Fruit fly (Drosophila melanogaster) whole organism, embryonic: Measurements from ENCODE around the gene Tctp.

ENCODE experiments used
- Adf1 ChIP-seq: fragments of 200-800 bp; sonication (Bioruptor generic); IDR thresholded peaks from 2 replicates; pipeline ENCODE4 v1.3.6; 2022; ENCODE audit warnings: missing biosample characterization, missing genetic modification characterization
- BEAF-32 ChIP-seq: fragments of 200-800 bp; sonication (Bioruptor generic); optimal IDR thresholded peaks from 3 replicates; lab custom pipeline; 2017; ENCODE audit warnings: missing biosample characterization, missing genetic modification characterization, mild to moderate bottlenecking, moderate library complexity, missing genetic modification reagents
- CG10321 ChIP-seq: fragments of 200-800 bp; sonication (Bioruptor generic); IDR thresholded peaks from 2 replicates; pipeline ENCODE4 v1.3.6; 2022; ENCODE audit warnings: missing biosample characterization, missing genetic modification characterization
- CG11085 ChIP-seq: fragments of 200-800 bp; sonication (Bioruptor generic); IDR thresholded peaks from 2 replicates; pipeline ENCODE4 v1.3.6; 2022; ENCODE audit warnings: missing biosample characterization, missing genetic modification characterization
- CG17802 ChIP-seq: fragments of 200-800 bp; sonication (Bioruptor generic); optimal IDR thresholded peaks from 2 replicates; lab custom pipeline; 2018; ENCODE audit warnings: missing biosample characterization, mild to moderate bottlenecking, missing genetic modification characterization, moderate library complexity
- CG18599 ChIP-seq: fragments of 200-800 bp; sonication (Bioruptor generic); optimal IDR thresholded peaks from 3 replicates; lab custom pipeline; 2017; ENCODE audit warnings: missing biosample characterization, missing genetic modification characterization, mild to moderate bottlenecking, moderate library complexity, missing genetic modification reagents
- CG5953 ChIP-seq: fragments of 200-800 bp; sonication (Bioruptor generic); IDR thresholded peaks from 2 replicates; pipeline ENCODE4 v1.3.6; 2022; ENCODE audit warnings: missing biosample characterization, missing genetic modification characterization
- CG7839 ChIP-seq: fragments of 200-800 bp; sonication (Bioruptor generic); optimal IDR thresholded peaks from 3 replicates; lab custom pipeline; 2018; ENCODE audit warnings: missing biosample characterization, mild to moderate bottlenecking, missing genetic modification characterization, moderate library complexity
- CG8089 ChIP-seq: fragments of 200-800 bp; sonication (Bioruptor generic); optimal IDR thresholded peaks from 3 replicates; lab custom pipeline; 2016; ENCODE audit warnings: missing biosample characterization, missing genetic modification characterization
- CkIIα-i1 ChIP-seq: fragments of 200-800 bp; sonication (Bioruptor generic); IDR thresholded peaks from 2 replicates; pipeline ENCODE4 v1.3.6; 2022; ENCODE audit warnings: missing biosample characterization, missing genetic modification characterization
- D19A ChIP-seq: fragments of 200-800 bp; optimal IDR thresholded peaks from 3 replicates; lab custom pipeline; 2019; ENCODE audit warnings: missing biosample characterization, mild to moderate bottlenecking, missing genetic modification characterization, moderate library complexity
- Deaf1 ChIP-seq: fragments of 200-800 bp; optimal IDR thresholded peaks from 3 replicates; lab custom pipeline; 2019; ENCODE audit warnings: missing biosample characterization, mild to moderate bottlenecking, missing genetic modification characterization, moderate library complexity
- Ets65A ChIP-seq: fragments of 200-800 bp; sonication (Bioruptor generic); peaks from one replicate; lab custom pipeline; 2016; ENCODE audit warnings: missing biosample characterization, missing genetic modification characterization
- HLHmδ ChIP-seq: fragments of 200-800 bp; sonication (Bioruptor generic); optimal IDR thresholded peaks from 2 replicates; lab custom pipeline; 2018; ENCODE audit warnings: missing biosample characterization, mild to moderate bottlenecking, missing genetic modification characterization, moderate library complexity
- Lhr ChIP-seq: fragments of 200-800 bp; sonication (Bioruptor generic); optimal IDR thresholded peaks from 3 replicates; lab custom pipeline; 2017; ENCODE audit warnings: mild to moderate bottlenecking, missing biosample characterization, missing genetic modification reagents, missing genetic modification characterization
- Lim3 ChIP-seq: fragments of 200-800 bp; sonication (Bioruptor generic); IDR thresholded peaks from 2 replicates; pipeline ENCODE4 v1.3.6; 2022; ENCODE audit warnings: missing biosample characterization, missing genetic modification characterization
- Mes4 ChIP-seq: fragments of 200-800 bp; sonication (Bioruptor generic); optimal IDR thresholded peaks from 2 replicates; lab custom pipeline; 2016; ENCODE audit warnings: missing biosample characterization, missing genetic modification characterization
- Nf-YB ChIP-seq: fragments of 200-800 bp; sonication (Bioruptor generic); optimal IDR thresholded peaks from 3 replicates; lab custom pipeline; 2019; ENCODE audit warnings: missing biosample characterization, mild to moderate bottlenecking, missing genetic modification characterization, moderate library complexity
- Nf-YC ChIP-seq: fragments of 200-800 bp; optimal IDR thresholded peaks from 3 replicates; lab custom pipeline; 2019; ENCODE audit warnings: missing biosample characterization, mild to moderate bottlenecking, missing genetic modification characterization, moderate library complexity
- Rfx ChIP-seq: fragments of 200-800 bp; sonication (Bioruptor generic); IDR thresholded peaks from 2 replicates; pipeline ENCODE4 v1.3.6; 2022; ENCODE audit warnings: missing biosample characterization, missing genetic modification characterization
- Trl ChIP-seq, 3 experiments: fragments of >200 bp in 2 of 3; fragments of 200-800 bp in 1 of 3; sonication (Bioruptor generic) in 1 of 3; optimal IDR thresholded peaks; 2 replicates in 1 of 3; 3 replicates in 2 of 3; lab custom pipeline; 2016 to 2017; ENCODE audit warnings: missing biosample characterization in 1 of 3, missing genetic modification characterization in 1 of 3
- YL-1 ChIP-seq: fragments of 200-800 bp; sonication (Bioruptor generic); optimal IDR thresholded peaks from 3 replicates; lab custom pipeline; 2017; ENCODE audit warnings: missing biosample characterization, mild to moderate bottlenecking, missing genetic modification characterization
- bcd ChIP-seq: fragments of 200-800 bp; sonication (Bioruptor generic); optimal IDR thresholded peaks from 2 replicates; lab custom pipeline; 2017; ENCODE audit warnings: missing biosample characterization, mild to moderate bottlenecking, missing genetic modification characterization
- cg ChIP-seq: fragments of 200-800 bp; sonication (Bioruptor generic); optimal IDR thresholded peaks from 3 replicates; lab custom pipeline; 2019; ENCODE audit warnings: missing biosample characterization, mild to moderate bottlenecking, missing genetic modification characterization, moderate library complexity
- ci ChIP-seq: fragments of 200-800 bp; sonication (Bioruptor generic); IDR thresholded peaks from 3 replicates; pipeline ENCODE4 v1.3.6; 2022; ENCODE audit warnings: missing biosample characterization, missing genetic modification characterization
- croc ChIP-seq: fragments of 200-800 bp; sonication (Bioruptor generic); conservative IDR thresholded peaks from 3 replicates; pipeline ENCODE4 v1.3.6; 2022; ENCODE audit warnings: missing biosample characterization, missing genetic modification characterization
- ewg ChIP-seq: fragments of 200-800 bp; sonication (Bioruptor generic); optimal IDR thresholded peaks from 3 replicates; lab custom pipeline; 2017; ENCODE audit warnings: mild to moderate bottlenecking, missing biosample characterization, missing genetic modification reagents, missing genetic modification characterization
- exex ChIP-seq: fragments of 200-800 bp; sonication (Bioruptor generic); optimal IDR thresholded peaks from 4 replicates; lab custom pipeline; 2018; ENCODE audit warnings: missing biosample characterization, mild to moderate bottlenecking, missing genetic modification characterization, moderate library complexity
- pan ChIP-seq, 4 experiments: fragments of >200 bp in 3 of 4; fragments of 200-800 bp in 1 of 4; sonication (Bioruptor generic) in 1 of 4; optimal IDR thresholded peaks in 3 of 4; IDR thresholded peaks in 1 of 4; 2 replicates each; pipeline versions ENCODE4 v1.3.6 to Lab custom; 2017 to 2022; ENCODE audit warnings: missing biosample characterization in 2 of 4, missing genetic modification characterization in 2 of 4, mixed read lengths in 1 of 4
- sob ChIP-seq: fragments of 200-800 bp; sonication (Bioruptor generic); IDR thresholded peaks from 2 replicates; pipeline ENCODE4 v1.3.6; 2022; ENCODE audit warnings: missing biosample characterization, missing genetic modification characterization
- ssp ChIP-seq: fragments of 200-800 bp; sonication (Bioruptor generic); IDR thresholded peaks from 2 replicates; pipeline ENCODE4 v1.3.6; 2022; ENCODE audit warnings: missing biosample characterization, missing genetic modification characterization
- twi ChIP-seq: fragments of 200-800 bp; optimal IDR thresholded peaks from 2 replicates; lab custom pipeline; 2019; ENCODE audit warnings: missing biosample characterization, mild to moderate bottlenecking, missing genetic modification characterization, moderate library complexity
- yki ChIP-seq: fragments of >200 bp; optimal IDR thresholded peaks from 3 replicates; lab custom pipeline; 2018
- z ChIP-seq: fragments of 200-800 bp; sonication (Bioruptor generic); IDR thresholded peaks from 3 replicates; pipeline ENCODE4 v1.3.6; 2022; ENCODE audit warnings: missing biosample characterization, missing genetic modification characterization
- zen ChIP-seq: fragments of 200-800 bp; sonication (Bioruptor generic); optimal IDR thresholded peaks from 3 replicates; lab custom pipeline; 2018; ENCODE audit warnings: missing biosample characterization, mild to moderate bottlenecking, missing genetic modification characterization, moderate library complexity

Tctp gene

dm6 chr3R:11246865-11247264, 36.8 kb downstream of the Tctp start:
- TF ChIP-seq pan (optimal IDR thresholded peaks at IDR 0.05; lab: Kevin White, UChicago), result no peak
- TF ChIP-seq pan (GFP tag; optimal IDR thresholded peaks at IDR 0.05 in 1 of 2, IDR thresholded peaks at IDR 0.05 in 1 of 2), result no peak
- TF ChIP-seq Mes4, result no peak
- no peak for TF ChIP-seq ewg (GFP tag; lab: Kevin White, UChicago)
- no peak for TF ChIP-seq HLHmδ (GFP tag; lab: Kevin White, UChicago)
- peak; percentile 95 for TF ChIP-seq exex (tag; lab: Kevin White, UChicago)

dm6 chr3R:11253768-11254167, 43.7 kb downstream of the Tctp start:
- TF ChIP-seq Ets65A (GFP tag; lab: Kevin White, UChicago) (peak; percentile 10), bcd (GFP tag; lab: Kevin White, UChicago) (no peak), Nf-YB (GFP tag; lab: Kevin White, UChicago) (peak; percentile 33), CG8089 (GFP tag; lab: Kevin White, UChicago) (no peak), Nf-YC (tag; lab: Kevin White, UChicago) (peak; percentile 66), D19A (tag; lab: Kevin White, UChicago) (no peak), cg (GFP tag; lab: Kevin White, UChicago) (peak; percentile 68)
- TF ChIP-seq, all 482 proteins: peak for 4

DNA sequence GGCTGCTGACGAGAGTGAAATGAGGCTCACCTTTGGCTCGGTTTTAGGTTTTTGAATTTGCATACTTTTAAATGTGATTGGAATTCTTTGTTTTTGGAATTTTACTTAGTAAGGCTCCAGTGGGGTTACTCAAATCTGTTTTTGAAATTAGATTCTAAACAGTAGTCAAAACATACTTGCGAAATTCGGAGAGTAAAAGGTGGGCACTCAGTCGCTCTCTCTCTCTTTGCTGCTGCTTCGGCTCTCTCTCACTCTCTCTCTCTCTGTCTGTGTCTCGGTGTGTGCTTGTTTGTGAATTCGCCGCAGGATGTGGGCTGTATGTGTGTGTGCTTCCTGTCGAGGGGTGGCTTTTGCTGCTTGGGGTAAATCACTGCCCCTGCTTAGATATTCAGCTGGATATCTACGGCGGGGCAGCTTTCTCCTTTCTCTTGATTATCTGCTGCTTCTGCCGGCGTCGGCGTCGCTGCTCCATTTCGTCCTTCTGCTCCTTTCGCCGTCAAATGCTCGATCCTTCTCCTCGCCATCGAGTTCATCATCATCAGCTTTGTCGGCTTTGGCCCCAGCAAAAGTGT, 44.4 kb downstream of the Tctp start:
- TF ChIP-seq CG7839 (tag; lab: Kevin White, UChicago), result no peak
- no peak for TF ChIP-seq BEAF-32 (GFP tag; lab: Kevin White, UChicago)
- peak; percentile 86 for TF ChIP-seq Adf1 (GFP tag; lab: Robert Waterston, UW)
- no peak for TF ChIP-seq CG18599 (GFP tag; lab: Kevin White, UChicago)
- TF ChIP-seq Trl (optimal IDR thresholded peaks at IDR 0.05; lab: Kevin White, UChicago), result peak; percentile 79 to 85
- no peak for TF ChIP-seq Trl (GFP tag; optimal IDR thresholded peaks at IDR 0.05; lab: Kevin White, UChicago)
- peak; percentile 57 for TF ChIP-seq cg (GFP tag; lab: Kevin White, UChicago)
- TF ChIP-seq z (GFP tag; lab: Robert Waterston, UW), result 0 out of 3 replicates have a peak, but pooled peaks have one; percentile 6
- TF ChIP-seq CG11085 (GFP tag; lab: Robert Waterston, UW), result no peak
- no peak for TF ChIP-seq CkIIα-i1 (GFP tag; lab: Robert Waterston, UW)
- TF ChIP-seq ci (GFP tag; lab: Robert Waterston, UW), result no peak
- TF ChIP-seq YL-1 (GFP tag; lab: Kevin White, UChicago), result no peak
- peak; percentile 82 for TF ChIP-seq Nf-YB (GFP tag; lab: Kevin White, UChicago)
- TF ChIP-seq CG10321 (GFP tag; lab: Robert Waterston, UW), result no peak
- TF ChIP-seq sob, result no peak
- TF ChIP-seq ssp (GFP tag; lab: Robert Waterston, UW), result no peak
- no peak for TF ChIP-seq croc (GFP tag; lab: Robert Waterston, UW)
- no peak for TF ChIP-seq twi
- peak; percentile 79 for TF ChIP-seq yki (lab: Kevin White, UChicago)
- no peak for TF ChIP-seq Rfx (GFP tag; lab: Robert Waterston, UW)
- TF ChIP-seq Lhr, result no peak
- no peak for TF ChIP-seq zen (tag; lab: Kevin White, UChicago)
- no peak for TF ChIP-seq Lim3 (GFP tag; lab: Robert Waterston, UW)
- peak; percentile 90 for TF ChIP-seq Nf-YC (tag; lab: Kevin White, UChicago)
- TF ChIP-seq CG5953 (GFP tag; lab: Robert Waterston, UW), result no peak
- peak; percentile 81 for TF ChIP-seq Deaf1
- no peak for TF ChIP-seq CG17802 (tag; lab: Kevin White, UChicago)
- TF ChIP-seq Ets65A (GFP tag; lab: Kevin White, UChicago), result peak; percentile 63
